Fruit fly (Drosophila melanogaster): ENCODE results near the gene SkpE.

DNA sequence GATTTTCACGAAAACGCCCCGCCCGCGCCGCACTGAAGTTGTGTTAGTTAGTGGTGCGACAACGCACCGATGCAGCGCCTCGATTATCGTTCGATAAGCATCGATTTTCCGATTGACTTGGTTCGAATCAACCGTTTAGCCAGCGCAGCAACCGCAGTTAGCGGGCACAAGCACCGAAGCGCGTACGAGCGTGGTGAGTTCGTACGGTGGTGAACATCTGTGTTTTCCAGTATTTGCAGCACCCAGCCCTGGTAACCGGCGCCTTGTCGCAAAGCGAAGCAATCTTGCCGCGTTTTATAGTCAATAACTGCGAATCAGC, 28.1 kb upstream of the SkpE start, which contains the start of the genes pico and Nup205:
- TF ChIP-seq CG9948 (tag; optimal IDR thresholded peaks at IDR 0.05) = no peak
- no peak for TF ChIP-seq CG14655 (GFP tag; optimal IDR thresholded peaks at IDR 0.05)
- no peak; the same call in 1 of the 2 replicates for TF ChIP-seq CG12605 (GFP tag; IDR thresholded peaks at IDR 0.05)
- TF ChIP-seq Snoo (tag; optimal IDR thresholded peaks at IDR 0.05) = no peak
- TF ChIP-seq D1 (tag; optimal IDR thresholded peaks at IDR 0.05) = no peak
- TF ChIP-seq CG8301 (tag; optimal IDR thresholded peaks at IDR 0.05) = no peak
- no peak for TF ChIP-seq Pif1B (GFP tag; optimal IDR thresholded peaks at IDR 0.05)
- TF ChIP-seq fd96Ca (GFP tag; IDR thresholded peaks at IDR 0.05) = no peak
- TF ChIP-seq CG8159 (tag; optimal IDR thresholded peaks at IDR 0.05) = no peak
- TF ChIP-seq rn (GFP tag; IDR thresholded peaks at IDR 0.05) = no peak
